Worm (Caenorhabditis elegans): ENCODE data around the gene F08D12.3.

- no peak for TF ChIP-seq pes-1 (GFP tag; IDR thresholded peaks at IDR 0.05)
- no peak for TF ChIP-seq ama-1 (optimal IDR thresholded peaks at IDR 0.05)
- TF ChIP-seq B0310.2 (tag; optimal IDR thresholded peaks at IDR 0.05), result no peak
- no peak for TF ChIP-seq tbx-11 (GFP tag; IDR thresholded peaks at IDR 0.05)
- TF ChIP-seq ceh-36 (tag; optimal IDR thresholded peaks at IDR 0.05), result no peak
- TF ChIP-seq aly-1 (tag; optimal IDR thresholded peaks at IDR 0.05), result no peak
- TF ChIP-seq scrt-1 (GFP tag; IDR thresholded peaks at IDR 0.05), result no peak
- TF ChIP-seq F13C5.2 (tag; optimal IDR thresholded peaks at IDR 0.05), result no peak
- TF ChIP-seq flt-1 (GFP tag; IDR thresholded peaks at IDR 0.05), result no peak
- no peak for TF ChIP-seq sea-1 (GFP tag; conservative IDR thresholded peaks at IDR 0.05)
- no peak for TF ChIP-seq hmg-4 (GFP tag; optimal IDR thresholded peaks at IDR 0.05)
- TF ChIP-seq tbx-37 (GFP tag; conservative IDR thresholded peaks at IDR 0.05), result no peak
- no peak for TF ChIP-seq hmbx-1 (tag; optimal IDR thresholded peaks at IDR 0.05)
Observed at ce11 chrII:2804245-2804644, 24.9 kb downstream of the F08D12.3 start.
